Fruit fly (Drosophila melanogaster) whole organism, adult: ENCODE data around the gene CG10340.

ENCODE experiments used
- CG12768 ChIP-seq: fragments of 200-800 bp; sonication (Bioruptor generic); optimal IDR thresholded peaks from 2 replicates; lab custom pipeline; 2017; ENCODE audit warnings: missing biosample characterization, missing genetic modification characterization, mild to moderate bottlenecking, moderate library complexity, missing genetic modification reagents
- Crg-1 ChIP-seq: fragments of 200-800 bp; sonication (Bioruptor generic); optimal IDR thresholded peaks from 2 replicates; lab custom pipeline; 2016; ENCODE audit warnings: missing biosample characterization, missing genetic modification characterization
- pad ChIP-seq: fragments of 200-800 bp; sonication (Bioruptor generic); optimal IDR thresholded peaks from 3 replicates; lab custom pipeline; 2017; ENCODE audit warnings: missing biosample characterization, missing genetic modification characterization, mild to moderate bottlenecking, moderate library complexity, missing genetic modification reagents

dm6 chr3R:16611240-16611639 is 3.0 kb downstream of the CG10340 start:
- TF ChIP-seq pad (GFP tag; lab: Kevin White, UChicago) (peak; percentile 75), Crg-1 (GFP tag; lab: Kevin White, UChicago) (no peak), CG12768 (GFP tag; lab: Kevin White, UChicago) (no peak)
